Worm (Caenorhabditis elegans): ENCODE measurements around the gene oac-30.

The oac-30 gene

ce11 chrII:1237845-1238244 lies 28.8 kb downstream of the oac-30 start (continued):
- no peak for TF ChIP-seq dmd-9 (GFP tag; IDR thresholded peaks at IDR 0.05)
- TF ChIP-seq unc-62 (GFP tag; optimal IDR thresholded peaks at IDR 0.05 in 1 of 2): peak in 1 of 2 experiments; percentile 99
- TF ChIP-seq unc-62 (tag; optimal IDR thresholded peaks at IDR 0.05): no peak
- TF ChIP-seq ctbp-1 (GFP tag; IDR thresholded peaks at IDR 0.05): peak; percentile 71
- TF ChIP-seq saeg-2 (GFP tag; IDR thresholded peaks at IDR 0.05): no peak
- TF ChIP-seq set-16 (GFP tag; IDR thresholded peaks at IDR 0.05): peak; percentile 100
- TF ChIP-seq nhr-41 (GFP tag; IDR thresholded peaks at IDR 0.05): peak; percentile 37; the same call in 1 of the 2 replicates
- peak; percentile 99 for TF ChIP-seq madf-9 (GFP tag; conservative IDR thresholded peaks at IDR 0.05)
- TF ChIP-seq R02D3.7 (tag; optimal IDR thresholded peaks at IDR 0.05): no peak
- TF ChIP-seq ceh-28 (tag; optimal IDR thresholded peaks at IDR 0.05): no peak
- TF ChIP-seq dmd-6 (GFP tag; IDR thresholded peaks at IDR 0.05): peak; percentile 29; the same call in 1 of the 2 replicates
- TF ChIP-seq mdt-29 (GFP tag; IDR thresholded peaks at IDR 0.05): no peak
- peak; percentile 50 for TF ChIP-seq mep-1 (tag; optimal IDR thresholded peaks at IDR 0.05)
- peak; percentile 39 for TF ChIP-seq spr-1 (tag; optimal IDR thresholded peaks at IDR 0.05)
- TF ChIP-seq hif-1 (tag; optimal IDR thresholded peaks at IDR 0.05): peak in 1 of 2 experiments; percentile 64
- 0 out of 2 replicates have a peak, but pooled peaks have one; percentile 7 for TF ChIP-seq nhr-42 (GFP tag; IDR thresholded peaks at IDR 0.05)
- peak; percentile 58 for TF ChIP-seq spr-3 (GFP tag; optimal IDR thresholded peaks at IDR 0.05)
- TF ChIP-seq mxl-3 (GFP tag; optimal IDR thresholded peaks at IDR 0.05): peak; percentile 65
- TF ChIP-seq lin-29 (GFP tag; IDR thresholded peaks at IDR 0.05): peak; percentile 43; the same call in 1 of the 2 replicates
- 0 out of 4 replicates have a peak, but pooled peaks of 1 of the 2 experiments have one; percentile 18 for TF ChIP-seq madf-5 (GFP tag; IDR thresholded peaks at IDR 0.05)
- TF ChIP-seq hlh-11 (tag; optimal IDR thresholded peaks at IDR 0.05): peak; percentile 89
- 0 out of 2 replicates have a peak, but pooled peaks have one; percentile 20 for TF ChIP-seq php-3 (GFP tag; IDR thresholded peaks at IDR 0.05)
- peak; percentile 49 for TF ChIP-seq nhr-48 (tag; optimal IDR thresholded peaks at IDR 0.05)
- peak; percentile 44; the same call in 1 of the 2 replicates for TF ChIP-seq vab-7 (GFP tag; IDR thresholded peaks at IDR 0.05)
- peak; percentile 55 to 72 for TF ChIP-seq mdl-1 (tag; optimal IDR thresholded peaks at IDR 0.05)
- TF ChIP-seq nhr-111 (GFP tag; optimal IDR thresholded peaks at IDR 0.05): no peak

- TF ChIP-seq lin-38 (GFP tag; IDR thresholded peaks at IDR 0.05) (no peak), mep-1 (tag; optimal IDR thresholded peaks at IDR 0.05) (peak; percentile 7), F44E2.7 (GFP tag; IDR thresholded peaks at IDR 0.05) (no peak), aly-2 (tag; optimal IDR thresholded peaks at IDR 0.05) (no peak), Y105C5A.15 (GFP tag; IDR thresholded peaks at IDR 0.05) (no peak), mdl-1 (tag; optimal IDR thresholded peaks at IDR 0.05) (peak in 1 of 2 experiments; percentile 15), lin-13 (GFP tag; optimal IDR thresholded peaks at IDR 0.05) (no peak), hlh-11 (tag; optimal IDR thresholded peaks at IDR 0.05) (peak; percentile 38), D1046.2 (GFP tag; IDR thresholded peaks at IDR 0.05) (no peak), nhr-6 (tag; optimal IDR thresholded peaks at IDR 0.05) (peak; percentile 33), mxl-3 (GFP tag; optimal IDR thresholded peaks at IDR 0.05) (peak; percentile 42), vab-7 (GFP tag; IDR thresholded peaks at IDR 0.05) (no peak), aha-1 (tag) (no peak), hlh-30 (tag; optimal IDR thresholded peaks at IDR 0.05; ENCODE audit: insufficient read depth) (peak; percentile 43), ces-1 (GFP tag; optimal IDR thresholded peaks at IDR 0.05) (no peak), mxl-2 (GFP tag; conservative IDR thresholded peaks at IDR 0.05) (no peak), mes-2 (tag; optimal IDR thresholded peaks at IDR 0.05; ENCODE audit: poor library complexity, severe bottlenecking) (peak; percentile 32), arid-1 (GFP tag; conservative IDR thresholded peaks at IDR 0.05) (no peak), nhr-28 (tag; optimal IDR thresholded peaks at IDR 0.05) (peak; percentile 17), madf-9 (GFP tag; conservative IDR thresholded peaks at IDR 0.05) (peak; percentile 31; the same call in 1 of the 2 replicates)
Observed at ce11 chrII:1236479-1236878, 30.2 kb downstream of the oac-30 start.
